Worm (Caenorhabditis elegans): ENCODE data around the gene F59A1.18.
A peak's percentile ranks its signal among the peaks of the same experiment; 100 is the strongest.

The F59A1.18 gene

ce11 chrV:17714330-17714729 is 27.6 kb upstream of the F59A1.18 start, which contains the start of gene twk-33:
twk-33 (minus strand) TSS chrV:17714377.
- TF ChIP-seq egl-27 (tag; optimal IDR thresholded peaks at IDR 0.05) (no peak), ztf-11 (tag; optimal IDR thresholded peaks at IDR 0.05) (no peak), attf-4 (tag; optimal IDR thresholded peaks at IDR 0.05) (no peak), ceh-32 (tag; optimal IDR thresholded peaks at IDR 0.05; ENCODE audit: poor library complexity) (no peak), F49E8.2 (tag; optimal IDR thresholded peaks at IDR 0.05; ENCODE audit: borderline replicate concordance) (no peak), php-3 (GFP tag; IDR thresholded peaks at IDR 0.05) (peak; percentile 61; the same call in 1 of the 2 replicates), lin-29 (GFP tag; IDR thresholded peaks at IDR 0.05) (no peak), madf-9 (GFP tag; conservative IDR thresholded peaks at IDR 0.05) (no peak), dmd-9 (GFP tag; IDR thresholded peaks at IDR 0.05) (no peak), dpl-1 (GFP tag; optimal IDR thresholded peaks at IDR 0.05) (no peak), lim-7 (GFP tag; IDR thresholded peaks at IDR 0.05) (no peak), daf-12 (tag; optimal IDR thresholded peaks at IDR 0.05) (no peak), pha-4 (GFP tag; IDR thresholded peaks at IDR 0.05) (no peak), pha-4 (tag; optimal IDR thresholded peaks at IDR 0.05) (no peak), sdz-12 (GFP tag; optimal IDR thresholded peaks at IDR 0.05) (no peak), D1046.2 (GFP tag; IDR thresholded peaks at IDR 0.05) (no peak), nhr-11 (tag; optimal IDR thresholded peaks at IDR 0.05) (no peak), mdl-1 (tag; optimal IDR thresholded peaks at IDR 0.05) (no peak), F10B5.3 (tag; optimal IDR thresholded peaks at IDR 0.05) (no peak), snpc-1.2 (GFP tag; IDR thresholded peaks at IDR 0.05) (no peak), pqm-1 (tag; optimal IDR thresholded peaks at IDR 0.05) (peak; percentile 99), nhr-25 (tag; optimal IDR thresholded peaks at IDR 0.05; ENCODE audit: borderline replicate concordance, insufficient read depth) (no peak), aha-1 (tag) (no peak), dmd-6 (GFP tag; IDR thresholded peaks at IDR 0.05) (peak; percentile 83), nhr-48 (tag; optimal IDR thresholded peaks at IDR 0.05) (no peak), zag-1 (tag; optimal IDR thresholded peaks at IDR 0.05) (no peak), zip-11 (GFP tag; IDR thresholded peaks at IDR 0.05) (no peak), F26F4.8 (GFP tag; conservative IDR thresholded peaks at IDR 0.05) (no peak), ctbp-1 (GFP tag; IDR thresholded peaks at IDR 0.05) (no peak), hlh-11 (tag; optimal IDR thresholded peaks at IDR 0.05) (peak; percentile 62), nhr-10 (tag; optimal IDR thresholded peaks at IDR 0.05) (no peak), spr-1 (tag; optimal IDR thresholded peaks at IDR 0.05) (no peak), dmd-8 (GFP tag; IDR thresholded peaks at IDR 0.05) (no peak), cey-2 (tag; optimal IDR thresholded peaks at IDR 0.05; ENCODE audit: borderline replicate concordance, insufficient read depth) (peak; percentile 14), ceh-28 (tag; optimal IDR thresholded peaks at IDR 0.05) (no peak), lsy-2 (tag; optimal IDR thresholded peaks at IDR 0.05) (no peak), mdt-29 (GFP tag; IDR thresholded peaks at IDR 0.05) (no peak), tra-1 (GFP tag; IDR thresholded peaks at IDR 0.05) (peak; percentile 68; the same call in 1 of the 2 replicates), zfp-3 (GFP tag; conservative IDR thresholded peaks at IDR 0.05) (no peak), fkh-10 (GFP tag; optimal IDR thresholded peaks at IDR 0.05) (no peak), nhr-111 (GFP tag; optimal IDR thresholded peaks at IDR 0.05) (no peak), spr-3 (GFP tag; optimal IDR thresholded peaks at IDR 0.05) (no peak), nhr-77 (tag; optimal IDR thresholded peaks at IDR 0.05) (peak; percentile 44), lin-1 (GFP tag; IDR thresholded peaks at IDR 0.05) (peak; percentile 33; the same call in 1 of the 2 replicates), nhr-237 (tag; optimal IDR thresholded peaks at IDR 0.05) (no peak), dve-1 (tag; optimal IDR thresholded peaks at IDR 0.05; ENCODE audit: insufficient read depth) (no peak), Y105C5A.15 (GFP tag; IDR thresholded peaks at IDR 0.05) (no peak), T26A8.4 (GFP tag; IDR thresholded peaks at IDR 0.05) (no peak), zfp-2 (tag; optimal IDR thresholded peaks at IDR 0.05) (no peak), daf-16 (GFP tag; optimal IDR thresholded peaks at IDR 0.05) (no peak), daf-16 (tag; optimal IDR thresholded peaks at IDR 0.05) (peak; percentile 63), lin-15B (tag; optimal IDR thresholded peaks at IDR 0.05) (no peak), rbr-2 (tag; optimal IDR thresholded peaks at IDR 0.05) (no peak)

Data from whole organism, L4 larva.